Fruit fly (Drosophila melanogaster) whole organism, wandering third instar larva: Measurements from ENCODE around the gene Spp.

Source experiments
- Abd-B ChIP-seq: fragments of >200 bp; optimal IDR thresholded peaks from 2 replicates; lab custom pipeline; 2017; ENCODE audit warnings: missing biosample characterization, missing genetic modification characterization
- Hnf4 ChIP-seq: fragments of 200-800 bp; sonication (Bioruptor generic); optimal IDR thresholded peaks from 2 replicates; lab custom pipeline; 2016; ENCODE audit warnings: missing biosample characterization, mild to moderate bottlenecking, missing genetic modification characterization
- Hr78 ChIP-seq: fragments of >200 bp; optimal IDR thresholded peaks from 2 replicates; lab custom pipeline; 2017; ENCODE audit warnings: missing biosample characterization, missing genetic modification characterization
- Myc ChIP-seq: fragments of >200 bp; optimal IDR thresholded peaks from 2 replicates; lab custom pipeline; 2017
- OdsH ChIP-seq: fragments of 200-800 bp; sonication (Bioruptor generic); optimal IDR thresholded peaks from 2 replicates; lab custom pipeline; 2016; ENCODE audit warnings: missing biosample characterization, mild to moderate bottlenecking, missing genetic modification characterization
- dmrt93B ChIP-seq: fragments of 200-800 bp; sonication (Bioruptor generic); optimal IDR thresholded peaks from 2 replicates; lab custom pipeline; 2018; ENCODE audit warnings: missing biosample characterization, mild to moderate bottlenecking, missing genetic modification characterization
- pan ChIP-seq: fragments of >200 bp; optimal IDR thresholded peaks from 2 replicates; lab custom pipeline; 2017

DNA sequence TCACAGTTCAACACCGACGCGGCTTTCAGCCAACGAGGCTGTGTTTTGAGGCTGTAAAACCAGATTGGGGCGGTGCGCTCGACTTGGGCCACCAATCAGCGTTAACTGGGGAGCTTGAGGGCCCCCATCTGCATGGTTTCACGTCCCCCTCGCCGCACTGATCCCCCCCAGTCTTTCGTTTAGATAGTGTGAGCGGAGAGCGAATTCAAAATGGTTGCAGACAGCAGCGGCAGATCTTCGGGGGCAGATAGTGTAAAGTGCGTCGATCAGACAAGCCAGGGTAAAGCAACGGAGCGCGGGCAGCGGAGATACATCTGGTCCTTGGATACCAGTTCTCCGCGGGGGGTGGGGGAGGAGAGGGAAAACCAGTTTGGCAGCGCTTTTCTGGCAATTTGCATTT is 37.3 kb downstream of the Spp start:
- TF ChIP-seq Hr78 (no peak), pan (lab: Kevin White, UChicago) (no peak), Hnf4 (GFP tag; lab: Kevin White, UChicago) (no peak), Myc (lab: Kevin White, UChicago) (no peak), OdsH (GFP tag; lab: Kevin White, UChicago) (no peak), dmrt93B (GFP tag; lab: Kevin White, UChicago) (no peak), Abd-B (GFP tag; lab: Kevin White, UChicago) (no peak)
